Worm (Caenorhabditis elegans) whole organism, mixed stage, embryonic: ENCODE data around the gene F54F2.14.

Experiments
- ceh-39 ChIP-seq: fragments of 150-350 bp; optimal IDR thresholded peaks from 2 replicates; lab custom pipeline; 2014; ENCODE audit warnings: missing biosample characterization, missing genetic modification characterization
- ham-2 ChIP-seq: fragments of 200-800 bp; sonication (Bioruptor generic); optimal IDR thresholded peaks from 2 replicates; lab custom pipeline; 2018; ENCODE audit warnings: mild to moderate bottlenecking, missing genetic modification characterization, missing compliant biosample characterization
- lin-13 ChIP-seq: fragments of 150-350 bp; optimal IDR thresholded peaks from 2 replicates; lab custom pipeline; 2014; ENCODE audit warnings: missing biosample characterization, missing genetic modification characterization
- lsy-2 ChIP-seq: fragments of 150-350 bp; optimal IDR thresholded peaks from 2 replicates; lab custom pipeline; 2014; ENCODE audit warnings: missing biosample characterization, missing genetic modification characterization
- mls-2 ChIP-seq: sonication (generic microtip); optimal IDR thresholded peaks from 2 replicates; lab custom pipeline; 2016; ENCODE audit warnings: mild to moderate bottlenecking, missing genetic modification characterization, moderate library complexity, missing compliant biosample characterization
- nhr-237 ChIP-seq: fragments of 150-350 bp; optimal IDR thresholded peaks from 2 replicates; lab custom pipeline; 2014; ENCODE audit warnings: missing biosample characterization, missing genetic modification characterization

ce11 chrIII:8767292-8767829 lies 24.0 kb upstream of the F54F2.14 start, which contains the start of gene mig-22:
- TF ChIP-seq nhr-237 (tag; lab: Kevin White, UChicago): no peak
- no peak for TF ChIP-seq ceh-39 (tag; lab: Kevin White, UChicago)
- TF ChIP-seq lin-13 (tag; lab: Kevin White, UChicago): no peak
- TF ChIP-seq ham-2 (GFP tag; lab: Kevin White, UChicago): no peak
- TF ChIP-seq mls-2: no peak
- no peak for TF ChIP-seq lsy-2
